Worm (Caenorhabditis elegans) whole organism, L3 larva: ENCODE data around the gene K09H11.11.

Experiments used
- aly-2 ChIP-seq: fragments of 150-350 bp; optimal IDR thresholded peaks from 2 replicates; lab custom pipeline; 2014; ENCODE audit warnings: missing biosample characterization, missing genetic modification characterization
- elt-3 ChIP-seq, 3 experiments: fragments of 150-350 bp in 1 of 3; sonication (generic microtip) in 2 of 3; optimal IDR thresholded peaks; 2 replicates in 2 of 3; 4 replicates in 1 of 3; lab custom pipeline; 2014 to 2017; ENCODE audit warnings: missing biosample characterization in 3 of 3, missing genetic modification characterization in 3 of 3
- fkh-10 ChIP-seq: sonication (generic microtip); optimal IDR thresholded peaks from 2 replicates; lab custom pipeline; 2017; ENCODE audit warnings: missing biosample characterization, missing genetic modification reagents, missing genetic modification characterization
- lin-15B ChIP-seq: fragments of 150-350 bp; optimal IDR thresholded peaks from 2 replicates; lab custom pipeline; 2014; ENCODE audit warnings: missing biosample characterization, missing genetic modification characterization
- nhr-11 ChIP-seq: fragments of 150-350 bp; optimal IDR thresholded peaks from 2 replicates; lab custom pipeline; 2014; ENCODE audit warnings: missing biosample characterization, missing genetic modification characterization
- tbx-2 ChIP-seq: sonication (generic microtip); optimal IDR thresholded peaks from 2 replicates; lab custom pipeline; 2016; ENCODE audit warnings: mild to moderate bottlenecking, missing genetic modification characterization, missing compliant biosample characterization

DNA sequence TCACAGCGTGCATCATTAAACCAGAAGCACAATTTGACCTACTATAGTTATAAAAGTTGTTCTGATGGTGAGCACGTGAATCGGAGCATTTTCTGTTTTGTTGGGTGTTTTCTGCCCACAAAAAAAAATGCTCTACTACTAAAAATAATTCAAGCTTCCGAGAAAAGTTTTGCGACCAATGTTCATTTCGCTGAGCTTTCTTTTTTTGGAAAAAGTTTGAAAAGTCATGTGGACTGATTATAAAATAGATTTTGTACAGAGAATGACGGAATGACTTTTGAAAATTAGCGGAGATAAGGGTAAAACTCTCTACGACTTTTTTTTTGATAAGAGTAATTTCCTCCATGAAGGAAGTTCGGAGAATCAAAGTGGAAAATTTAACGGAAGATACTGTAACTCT, 14.4 kb upstream of the K09H11.11 start:
- TF ChIP-seq nhr-11 (tag; lab: Kevin White, UChicago) (no peak), lin-15B (tag; lab: Kevin White, UChicago) (no peak), elt-3 (tag; optimal IDR thresholded peaks at IDR 0.05; lab: Kevin White, UChicago) (no peak), fkh-10 (GFP tag; lab: Kevin White, UChicago) (no peak), tbx-2 (tag; lab: Kevin White, UChicago) (no peak), aly-2 (tag; lab: Kevin White, UChicago) (no peak)
